Worm (Caenorhabditis elegans): Measurements from ENCODE around the gene E02A10.3.

Gene E02A10.3

DNA sequence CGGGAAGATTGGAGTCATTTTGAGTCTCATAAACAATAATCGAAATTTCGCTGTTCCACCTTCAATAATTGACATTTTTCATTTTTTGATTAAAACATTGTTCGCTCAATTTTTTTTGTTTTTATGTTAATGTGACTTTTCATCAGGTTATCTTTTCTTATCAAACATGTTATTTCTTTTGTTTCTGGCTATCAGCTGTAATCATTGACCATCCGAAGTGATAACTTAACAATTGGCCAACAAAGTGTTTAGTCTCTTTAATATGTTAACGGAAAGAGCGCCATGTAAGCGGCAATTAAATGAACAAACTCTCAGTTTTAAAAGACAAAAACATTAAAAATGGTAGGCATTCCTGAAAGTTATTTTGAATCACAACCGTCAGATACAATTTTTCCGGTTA, 54.7 kb downstream of the E02A10.3 start:
- TF ChIP-seq ztf-25 (GFP tag; IDR thresholded peaks at IDR 0.05) = no peak
- TF ChIP-seq ceh-100 (GFP tag; IDR thresholded peaks at IDR 0.05) = no peak
- no peak for TF ChIP-seq rcor-1 (GFP tag; IDR thresholded peaks at IDR 0.05)
- TF ChIP-seq ceh-79 (tag; optimal IDR thresholded peaks at IDR 0.05) = no peak
- TF ChIP-seq sptf-2 (GFP tag; optimal IDR thresholded peaks at IDR 0.05) = no peak
- TF ChIP-seq somi-1 (GFP tag; optimal IDR thresholded peaks at IDR 0.05) = no peak
- no peak for TF ChIP-seq mel-28 (tag; optimal IDR thresholded peaks at IDR 0.05; ENCODE audit: borderline replicate concordance)
- no peak for TF ChIP-seq B0336.3 (GFP tag; IDR thresholded peaks at IDR 0.05)
- no peak for TF ChIP-seq lin-26 (GFP tag; IDR thresholded peaks at IDR 0.05)
- TF ChIP-seq lin-54 (GFP tag; optimal IDR thresholded peaks at IDR 0.05) = no peak

DNA sequence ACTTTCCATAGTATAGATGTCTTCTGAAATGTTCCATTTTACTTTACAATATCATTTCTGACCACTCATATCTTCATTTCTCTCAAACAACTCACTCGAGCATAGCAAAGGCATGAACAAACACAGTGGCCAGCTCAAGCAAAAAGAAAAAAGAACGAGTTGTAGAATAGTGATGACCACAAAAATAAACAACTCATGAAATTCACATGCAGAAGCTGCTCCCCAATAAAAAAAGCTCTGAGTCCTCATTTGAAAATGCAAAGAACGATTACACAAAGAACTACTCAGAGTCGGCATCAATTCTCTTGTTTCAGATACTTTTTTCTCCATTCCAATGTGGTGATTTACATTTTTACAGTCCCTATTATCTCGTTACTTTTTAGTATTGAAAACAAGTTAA, 55.3 kb downstream of the E02A10.3 start:
- TF ChIP-seq F23B12.7 (tag; optimal IDR thresholded peaks at IDR 0.05; ENCODE audit: insufficient read depth) (no peak), T07F8.4 (tag; optimal IDR thresholded peaks at IDR 0.05) (no peak), dox-1 (GFP tag; IDR thresholded peaks at IDR 0.05) (no peak), F57C9.4 (tag; optimal IDR thresholded peaks at IDR 0.05) (no peak), nhr-179 (tag; optimal IDR thresholded peaks at IDR 0.05) (no peak), F39B2.1 (GFP tag; IDR thresholded peaks at IDR 0.05) (no peak), rpc-1 (optimal IDR thresholded peaks at IDR 0.05) (no peak), rpc-1 (tag; optimal IDR thresholded peaks at IDR 0.05) (no peak), snpc-1.3 (tag; optimal IDR thresholded peaks at IDR 0.05; ENCODE audit: insufficient read depth) (no peak), B0261.1 (tag; optimal IDR thresholded peaks at IDR 0.05) (no peak), lin-54 (GFP tag; optimal IDR thresholded peaks at IDR 0.05) (no peak), tbx-9 (tag; optimal IDR thresholded peaks at IDR 0.05; ENCODE audit: borderline replicate concordance) (no peak), madf-10 (tag; optimal IDR thresholded peaks at IDR 0.05) (no peak), B0019.2 (GFP tag; conservative IDR thresholded peaks at IDR 0.05) (no peak), Y53F4B.3 (GFP tag; IDR thresholded peaks at IDR 0.05) (no peak), egl-18 (GFP tag; IDR thresholded peaks at IDR 0.05) (no peak)

DNA sequence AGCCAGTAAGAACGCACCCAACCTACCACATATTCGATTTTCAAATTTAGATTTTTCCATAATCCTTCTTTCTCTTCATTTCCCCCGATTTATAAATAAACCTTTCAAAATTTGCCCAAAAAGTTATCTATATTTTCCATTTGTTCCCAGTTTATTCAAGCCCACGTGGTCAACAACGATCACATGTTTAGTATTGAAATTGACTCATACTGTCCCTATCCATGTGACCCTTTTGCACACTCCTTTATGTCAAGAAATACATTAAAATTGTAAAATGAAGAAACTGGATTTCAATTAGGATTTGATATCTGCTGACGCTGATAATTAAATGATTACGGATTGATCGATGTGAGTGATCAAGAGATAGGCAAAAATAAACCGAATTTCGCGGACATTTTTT, 55.8 kb downstream of the E02A10.3 start:
- TF ChIP-seq ztf-18 (tag; optimal IDR thresholded peaks at IDR 0.05) = no peak
- TF ChIP-seq hmg-20 (GFP tag; IDR thresholded peaks at IDR 0.05) = no peak
- TF ChIP-seq F49E8.2 (tag; optimal IDR thresholded peaks at IDR 0.05; ENCODE audit: insufficient read depth) = no peak
- TF ChIP-seq madf-8 (GFP tag; conservative IDR thresholded peaks at IDR 0.05) = no peak
- TF ChIP-seq tbx-9 (tag; optimal IDR thresholded peaks at IDR 0.05; ENCODE audit: borderline replicate concordance) = no peak
- TF ChIP-seq madf-6 (GFP tag; IDR thresholded peaks at IDR 0.05) = no peak
- peak; percentile 13 for TF ChIP-seq nhr-80 (tag; optimal IDR thresholded peaks at IDR 0.05)
- peak; percentile 17 for TF ChIP-seq somi-1 (GFP tag; optimal IDR thresholded peaks at IDR 0.05)
- TF ChIP-seq fkh-3 (tag; optimal IDR thresholded peaks at IDR 0.05) = no peak

DNA sequence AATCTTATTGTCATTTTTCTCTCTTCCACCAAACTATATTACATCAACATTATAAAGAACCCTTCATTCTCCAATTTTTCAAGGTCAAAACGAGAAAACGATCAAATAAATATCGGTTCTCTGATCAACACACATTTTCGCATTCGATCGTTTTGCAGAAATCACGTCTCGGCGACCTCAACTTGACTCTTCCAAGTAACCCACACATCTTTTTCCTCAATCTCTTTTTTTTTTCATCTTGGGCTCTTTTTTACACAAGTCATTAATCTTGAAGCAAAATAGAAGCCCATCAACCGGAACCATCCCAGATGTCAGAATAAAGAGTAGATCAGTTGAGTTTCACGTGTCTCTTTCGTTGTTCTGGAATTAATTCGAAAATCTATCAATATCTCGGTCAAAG, 56.8 kb downstream of the E02A10.3 start:
- TF ChIP-seq ztf-3 (GFP tag; optimal IDR thresholded peaks at IDR 0.05) = no peak
- TF ChIP-seq ztf-25 (GFP tag; IDR thresholded peaks at IDR 0.05) = no peak
- no peak for TF ChIP-seq efl-1 (GFP tag; optimal IDR thresholded peaks at IDR 0.05)
- no peak for TF ChIP-seq lsy-27 (tag; optimal IDR thresholded peaks at IDR 0.05; ENCODE audit: borderline replicate concordance, insufficient read depth)
- no peak for TF ChIP-seq Y67H2A.10 (GFP tag; conservative IDR thresholded peaks at IDR 0.05)
- no peak for TF ChIP-seq F52B5.7 (tag; optimal IDR thresholded peaks at IDR 0.05)
- no peak for TF ChIP-seq F33H1.4 (GFP tag; IDR thresholded peaks at IDR 0.05)
- no peak for TF ChIP-seq ccch-3 (GFP tag; optimal IDR thresholded peaks at IDR 0.05)
- no peak for TF ChIP-seq nhr-90 (tag; optimal IDR thresholded peaks at IDR 0.05)

All from whole organism, young adult.